Fruit fly (Drosophila melanogaster) whole organism, wandering third instar larva: ENCODE results near the gene CG6066.

ENCODE experiments used
- Abd-B ChIP-seq: fragments of >200 bp; optimal IDR thresholded peaks from 2 replicates; lab custom pipeline; 2017; ENCODE audit warnings: missing biosample characterization, missing genetic modification characterization
- CG32264 ChIP-seq: fragments of 200-800 bp; sonication (Bioruptor generic); optimal IDR thresholded peaks from 2 replicates; lab custom pipeline; 2016; ENCODE audit warnings: missing biosample characterization, missing genetic modification characterization
- CG9705 ChIP-seq: fragments of 200-800 bp; sonication (Bioruptor generic); optimal IDR thresholded peaks from 2 replicates; lab custom pipeline; 2018; ENCODE audit warnings: missing biosample characterization, mild to moderate bottlenecking, missing genetic modification characterization
- CrebA ChIP-seq: fragments of 200-800 bp; sonication (Bioruptor generic); optimal IDR thresholded peaks from 2 replicates; lab custom pipeline; 2016; ENCODE audit warnings: missing biosample characterization, mild to moderate bottlenecking, missing genetic modification characterization, borderline replicate concordance
- Dfd ChIP-seq: fragments of >200 bp; optimal IDR thresholded peaks from 2 replicates; lab custom pipeline; 2017; ENCODE audit warnings: missing biosample characterization, missing genetic modification characterization
- Dif ChIP-seq: fragments of 200-275, 200-300 bp; sonication (Bioruptor generic); optimal IDR thresholded peaks from 2 replicates; lab custom pipeline; 2018; ENCODE audit warnings: missing biosample characterization, missing genetic modification characterization; ENCODE audit not compliant: partially characterized antibody
- GATAd ChIP-seq: sonication (Bioruptor generic); optimal IDR thresholded peaks from 2 replicates; lab custom pipeline; 2016; ENCODE audit warnings: missing biosample characterization, missing genetic modification characterization
- HLH106 ChIP-seq: fragments of 200-800 bp; optimal IDR thresholded peaks from 3 replicates; lab custom pipeline; 2019; ENCODE audit warnings: missing biosample characterization, mild to moderate bottlenecking, missing genetic modification characterization, moderate library complexity
- Hr78 ChIP-seq: fragments of >200 bp; optimal IDR thresholded peaks from 2 replicates; lab custom pipeline; 2017; ENCODE audit warnings: missing biosample characterization, missing genetic modification characterization
- Jra ChIP-seq: sonication (Bioruptor generic); optimal IDR thresholded peaks from 2 replicates; lab custom pipeline; 2016; ENCODE audit warnings: missing biosample characterization, missing genetic modification characterization
- Mio ChIP-seq: sonication (Bioruptor generic); optimal IDR thresholded peaks from 2 replicates; lab custom pipeline; 2016; ENCODE audit warnings: missing biosample characterization, missing genetic modification characterization
- Myc ChIP-seq: fragments of >200 bp; optimal IDR thresholded peaks from 2 replicates; lab custom pipeline; 2017
- Rel ChIP-seq, 2 experiments: fragments of 200-800 bp; sonication (Bioruptor generic) in 1 of 2; optimal IDR thresholded peaks; 2 replicates in 1 of 2; 3 replicates in 1 of 2; lab custom pipeline; 2016 to 2019; ENCODE audit warnings: mild to moderate bottlenecking in 2 of 2, missing biosample characterization in 2 of 2, missing genetic modification characterization in 2 of 2, moderate library complexity in 1 of 2
- Sp1 ChIP-seq: fragments of 200-800 bp; sonication (Bioruptor generic); optimal IDR thresholded peaks from 3 replicates; lab custom pipeline; 2019; ENCODE audit warnings: missing biosample characterization, mild to moderate bottlenecking, missing genetic modification characterization, moderate library complexity
- br ChIP-seq: fragments of 200-800 bp; sonication (Bioruptor generic); optimal IDR thresholded peaks from 2 replicates; lab custom pipeline; 2016; ENCODE audit warnings: missing biosample characterization, missing genetic modification characterization
- brk ChIP-seq: fragments of 200-800 bp; sonication (Bioruptor generic); optimal IDR thresholded peaks from 2 replicates; lab custom pipeline; 2016; ENCODE audit warnings: missing biosample characterization, mild to moderate bottlenecking, missing genetic modification characterization
- dl ChIP-seq, 2 experiments: fragments of 175-275, 200-275 bp in 1 of 2; fragments of 200-275 bp in 1 of 2; sonication (Bioruptor generic); optimal IDR thresholded peaks; lab custom pipeline; 2018; ENCODE audit warnings: mild to moderate bottlenecking in 2 of 2, missing biosample characterization in 2 of 2, missing genetic modification characterization in 2 of 2, moderate library complexity in 2 of 2; ENCODE audit not compliant: partially characterized antibody in 2 of 2, insufficient read depth in 1 of 2
- dmrt93B ChIP-seq: fragments of 200-800 bp; sonication (Bioruptor generic); optimal IDR thresholded peaks from 2 replicates; lab custom pipeline; 2018; ENCODE audit warnings: missing biosample characterization, mild to moderate bottlenecking, missing genetic modification characterization
- dsf ChIP-seq: sonication (Bioruptor generic); optimal IDR thresholded peaks from 2 replicates; lab custom pipeline; 2016; ENCODE audit warnings: missing biosample characterization, missing genetic modification characterization, borderline replicate concordance
- ey ChIP-seq: fragments of 200-800 bp; sonication (Bioruptor generic); optimal IDR thresholded peaks from 2 replicates; lab custom pipeline; 2016; ENCODE audit warnings: missing biosample characterization, missing genetic modification characterization
- foxo ChIP-seq, 2 experiments: fragments of 200-800 bp; sonication (Bioruptor generic); optimal IDR thresholded peaks; 2 replicates in 1 of 2; 3 replicates in 1 of 2; lab custom pipeline; 2016 to 2017; ENCODE audit warnings: missing biosample characterization in 2 of 2, missing genetic modification characterization in 2 of 2
- fru ChIP-seq: fragments of 200-800 bp; sonication (Bioruptor generic); optimal IDR thresholded peaks from 3 replicates; lab custom pipeline; 2016; ENCODE audit warnings: missing biosample characterization, mild to moderate bottlenecking, missing genetic modification characterization
- jim ChIP-seq: fragments of 175-275, 200-325 bp; sonication (Bioruptor generic); optimal IDR thresholded peaks from 2 replicates; lab custom pipeline; 2016; ENCODE audit warnings: missing biosample characterization, mild to moderate bottlenecking, missing genetic modification characterization
- lola ChIP-seq: fragments of >200 bp; optimal IDR thresholded peaks from 2 replicates; lab custom pipeline; 2017; ENCODE audit warnings: missing biosample characterization, missing genetic modification characterization
- pan ChIP-seq: fragments of >200 bp; optimal IDR thresholded peaks from 2 replicates; lab custom pipeline; 2017
- psq ChIP-seq: fragments of 200-800 bp; sonication (Bioruptor generic); optimal IDR thresholded peaks from 3 replicates; lab custom pipeline; 2017; ENCODE audit warnings: missing biosample characterization, mild to moderate bottlenecking, missing genetic modification characterization, moderate library complexity
- rgr ChIP-seq: fragments of 200-800 bp; sonication (Bioruptor generic); optimal IDR thresholded peaks from 3 replicates; lab custom pipeline; 2016; ENCODE audit warnings: missing biosample characterization, mild to moderate bottlenecking, missing genetic modification characterization
- usp ChIP-seq: fragments of >200 bp; optimal IDR thresholded peaks from 2 replicates; lab custom pipeline; 2017; ENCODE audit warnings: missing biosample characterization, missing genetic modification characterization
- woc ChIP-seq: sonication (Bioruptor generic); optimal IDR thresholded peaks from 2 replicates; lab custom pipeline; 2016; ENCODE audit warnings: missing biosample characterization, mild to moderate bottlenecking, missing genetic modification characterization

CG6066 gene

dm6 chr3R:27116465-27117092 lies at the start of gene CG6066, which contains the start of gene CG5880:
Gene CG6066 (minus strand): TSS chr3R:27116707.
Gene CG5880 (plus strand): TSS chr3R:27116745.
- no peak for TF ChIP-seq Mio (GFP tag; lab: Kevin White, UChicago)
- no peak for TF ChIP-seq Abd-B (GFP tag; lab: Kevin White, UChicago)
- TF ChIP-seq psq (GFP tag; lab: Kevin White, UChicago) = no peak
- TF ChIP-seq fru (GFP tag; lab: Kevin White, UChicago) = no peak
- TF ChIP-seq Dif = no peak
- TF ChIP-seq Dfd (GFP tag; lab: Kevin White, UChicago) = no peak
- TF ChIP-seq CG9705 (GFP tag; lab: Kevin White, UChicago) = no peak
- no peak for TF ChIP-seq br (GFP tag; lab: Kevin White, UChicago)
- no peak for TF ChIP-seq foxo (GFP tag; optimal IDR thresholded peaks at IDR 0.05; lab: Kevin White, UChicago)
- TF ChIP-seq lola (GFP tag; lab: Kevin White, UChicago) = no peak
- TF ChIP-seq usp = no peak
- TF ChIP-seq Jra (GFP tag; lab: Kevin White, UChicago) = no peak

- TF ChIP-seq Dfd (GFP tag; lab: Kevin White, UChicago) (no peak), Rel (GFP tag; optimal IDR thresholded peaks at IDR 0.05; lab: Kevin White, UChicago) (no peak), Rel (tag; optimal IDR thresholded peaks at IDR 0.05; lab: Kevin White, UChicago) (no peak), Dif (peak; percentile 2), woc (no peak), pan (no peak)
Measured at dm6 chr3R:27165416-27165982, 49.0 kb upstream of the CG6066 start, which contains the start of the genes CG34293 and spn-D. Gene CG34293 (minus strand): TSS chr3R:27165575. Gene spn-D (plus strand): TSS chr3R:27165716.

- TF ChIP-seq dmrt93B (GFP tag; lab: Kevin White, UChicago) (no peak), jim (GFP tag; lab: Kevin White, UChicago) (no peak), Abd-B (GFP tag; lab: Kevin White, UChicago) (no peak), CrebA (GFP tag; lab: Kevin White, UChicago) (no peak), CG32264 (GFP tag; lab: Kevin White, UChicago) (no peak), HLH106 (no peak), Sp1 (GFP tag; lab: Kevin White, UChicago) (no peak), Dif (no peak), Dfd (GFP tag; lab: Kevin White, UChicago) (no peak), usp (no peak), foxo (GFP tag; optimal IDR thresholded peaks at IDR 0.05; lab: Kevin White, UChicago) (no peak), lola (GFP tag; lab: Kevin White, UChicago) (no peak), rgr (GFP tag; lab: Kevin White, UChicago) (no peak), Jra (GFP tag; lab: Kevin White, UChicago) (no peak), Myc (lab: Kevin White, UChicago) (no peak)
Measured at dm6 chr3R:27162824-27163223, 46.3 kb upstream of the CG6066 start, which contains the start of gene ppk31. Gene ppk31 (plus strand): TSS chr3R:27163124.

- TF ChIP-seq dl (GFP tag; optimal IDR thresholded peaks at IDR 0.05; lab: Kevin White, UChicago; ENCODE audit: insufficient read depth in 1 of 2, partially characterized antibody in 2 of 2) = no peak
Measured at dm6 chr3R:27160858-27161257, 44.4 kb upstream of the CG6066 start, which contains the start of gene CG5909. Gene CG5909 (plus strand): TSS chr3R:27161158.

dm6 chr3R:27159870-27160269 lies 43.4 kb upstream of the CG6066 start:
- TF ChIP-seq jim (GFP tag; lab: Kevin White, UChicago) (no peak), lola (GFP tag; lab: Kevin White, UChicago) (no peak), Hr78 (GFP tag; lab: Kevin White, UChicago) (no peak), CG9705 (GFP tag; lab: Kevin White, UChicago) (no peak), brk (GFP tag; lab: Kevin White, UChicago) (no peak), foxo (GFP tag; optimal IDR thresholded peaks at IDR 0.05; lab: Kevin White, UChicago) (no peak), ey (GFP tag; lab: Kevin White, UChicago) (no peak), CG32264 (GFP tag; lab: Kevin White, UChicago) (no peak), GATAd (GFP tag; lab: Kevin White, UChicago) (no peak), usp (no peak), dsf (GFP tag; lab: Kevin White, UChicago) (no peak), Dif (no peak), Myc (lab: Kevin White, UChicago) (no peak), dl (GFP tag; optimal IDR thresholded peaks at IDR 0.05; lab: Kevin White, UChicago; ENCODE audit: insufficient read depth in 1 of 2, partially characterized antibody in 2 of 2) (no peak)
